Fruit fly (Drosophila melanogaster) whole organism, embryonic: ENCODE data around the gene ssp3.

Experiments
- Abd-B ChIP-seq: fragments of 200-800 bp; sonication (Bioruptor generic); optimal IDR thresholded peaks from 2 replicates; lab custom pipeline; 2018; ENCODE audit warnings: missing biosample characterization, mild to moderate bottlenecking, missing genetic modification characterization, moderate library complexity
- Atf-2 ChIP-seq: fragments of 200-800 bp; sonication (Bioruptor generic); optimal IDR thresholded peaks from 2 replicates; lab custom pipeline; 2016; ENCODE audit warnings: missing biosample characterization, missing genetic modification characterization
- CG10366 ChIP-seq: fragments of 200-800 bp; sonication (Bioruptor generic); IDR thresholded peaks from 2 replicates; pipeline ENCODE4 v1.3.6; 2022; ENCODE audit warnings: missing biosample characterization, missing genetic modification characterization
- CG10431 ChIP-seq: fragments of 200-800 bp; sonication (Bioruptor generic); optimal IDR thresholded peaks from 3 replicates; lab custom pipeline; 2018; ENCODE audit warnings: missing biosample characterization, mild to moderate bottlenecking, missing genetic modification characterization
- CG11093 ChIP-seq: fragments of 200-800 bp; sonication (Bioruptor generic); IDR thresholded peaks from 3 replicates; pipeline ENCODE4 v1.3.6; 2022; ENCODE audit warnings: missing biosample characterization, missing genetic modification characterization
- CG11504 ChIP-seq: fragments of 200-800 bp; sonication (Bioruptor generic); optimal IDR thresholded peaks from 3 replicates; lab custom pipeline; 2019; ENCODE audit warnings: missing biosample characterization, mild to moderate bottlenecking, missing genetic modification characterization, moderate library complexity
- CG12744 ChIP-seq: fragments of 200-800 bp; sonication (Bioruptor generic); optimal IDR thresholded peaks from 2 replicates; lab custom pipeline; 2016; ENCODE audit warnings: missing biosample characterization, missing genetic modification characterization
- CG13123 ChIP-seq: fragments of 200-800 bp; sonication (Bioruptor generic); optimal IDR thresholded peaks from 2 replicates; lab custom pipeline; 2016; ENCODE audit warnings: missing biosample characterization, missing genetic modification characterization
- CG1647 ChIP-seq: fragments of 200-800 bp; sonication (Bioruptor generic); optimal IDR thresholded peaks from 3 replicates; lab custom pipeline; 2016; ENCODE audit warnings: missing biosample characterization, missing genetic modification characterization
- CG2875 ChIP-seq: fragments of 200-800 bp; sonication (Bioruptor generic); optimal IDR thresholded peaks from 2 replicates; lab custom pipeline; 2017; ENCODE audit warnings: missing biosample characterization, mild to moderate bottlenecking, missing genetic modification characterization, missing genetic modification reagents
- CG30403 ChIP-seq: fragments of 200-800 bp; sonication (Bioruptor generic); optimal IDR thresholded peaks from 3 replicates; lab custom pipeline; 2016; ENCODE audit warnings: missing biosample characterization, missing genetic modification characterization
- CG31441 ChIP-seq: fragments of 200-800 bp; sonication (Bioruptor generic); IDR thresholded peaks from 2 replicates; pipeline ENCODE4 v1.3.6; 2022; ENCODE audit warnings: missing biosample characterization, missing genetic modification characterization
- CG3163 ChIP-seq: fragments of 200-800 bp; sonication (Bioruptor generic); optimal IDR thresholded peaks from 3 replicates; lab custom pipeline; 2016; ENCODE audit warnings: missing biosample characterization, missing genetic modification characterization
- CG4328 ChIP-seq: fragments of 200-800 bp; sonication (Bioruptor generic); optimal IDR thresholded peaks from 3 replicates; lab custom pipeline; 2017; ENCODE audit warnings: missing biosample characterization, missing genetic modification reagents, missing genetic modification characterization
- CG43689 ChIP-seq: fragments of 200-800 bp; sonication (Bioruptor generic); IDR thresholded peaks from 2 replicates; pipeline ENCODE4 v1.3.6; 2022; ENCODE audit warnings: missing biosample characterization, missing genetic modification characterization
- CG4404 ChIP-seq: fragments of 200-800 bp; sonication (Bioruptor generic); IDR thresholded peaks from 2 replicates; pipeline ENCODE4 v1.3.6; 2022; ENCODE audit warnings: missing biosample characterization, missing genetic modification characterization
- CG4617 ChIP-seq: fragments of 200-800 bp; sonication (Bioruptor generic); optimal IDR thresholded peaks from 3 replicates; lab custom pipeline; 2016; ENCODE audit warnings: missing biosample characterization, missing genetic modification characterization, borderline replicate concordance
- CG6254 ChIP-seq: fragments of 200-800 bp; sonication (Bioruptor generic); optimal IDR thresholded peaks from 3 replicates; lab custom pipeline; 2017; ENCODE audit warnings: mild to moderate bottlenecking, missing biosample characterization, missing genetic modification reagents, missing genetic modification characterization
- CG6765 ChIP-seq: fragments of 200-800 bp; sonication (Bioruptor generic); optimal IDR thresholded peaks from 3 replicates; lab custom pipeline; 2017; ENCODE audit warnings: missing biosample characterization, mild to moderate bottlenecking, missing genetic modification characterization
- CG7839 ChIP-seq: fragments of 200-800 bp; sonication (Bioruptor generic); optimal IDR thresholded peaks from 3 replicates; lab custom pipeline; 2018; ENCODE audit warnings: missing biosample characterization, mild to moderate bottlenecking, missing genetic modification characterization, moderate library complexity
- CG7928 ChIP-seq: fragments of 200-800 bp; sonication (Bioruptor generic); optimal IDR thresholded peaks from 2 replicates; lab custom pipeline; 2017; ENCODE audit warnings: missing biosample characterization, mild to moderate bottlenecking, missing genetic modification characterization
- CG9215 ChIP-seq: fragments of 200-800 bp; sonication (Bioruptor generic); IDR thresholded peaks from 2 replicates; pipeline ENCODE4 v1.3.6; 2022; ENCODE audit warnings: missing biosample characterization, missing genetic modification characterization
- Dref ChIP-seq: fragments of 200-800 bp; sonication (Bioruptor generic); IDR thresholded peaks from 2 replicates; pipeline ENCODE4 v1.3.6; 2022; ENCODE audit warnings: missing biosample characterization, missing genetic modification characterization
- H15 ChIP-seq: fragments of 200-800 bp; sonication (Bioruptor generic); IDR thresholded peaks from 3 replicates; pipeline ENCODE4 v1.3.6; 2022; ENCODE audit warnings: missing biosample characterization, missing genetic modification characterization
- H2.0 ChIP-seq: fragments of 200-800 bp; sonication (Bioruptor generic); IDR thresholded peaks from 2 replicates; pipeline ENCODE4 v1.3.6; 2022; ENCODE audit warnings: missing biosample characterization, missing genetic modification characterization
- HLH4C ChIP-seq: fragments of 200-800 bp; sonication (Bioruptor generic); IDR thresholded peaks from 3 replicates; pipeline ENCODE4 v1.3.6; 2022; ENCODE audit warnings: missing biosample characterization, missing genetic modification characterization; ENCODE audit not compliant: partially characterized antibody
- HLHmδ ChIP-seq: fragments of 200-800 bp; sonication (Bioruptor generic); optimal IDR thresholded peaks from 2 replicates; lab custom pipeline; 2018; ENCODE audit warnings: missing biosample characterization, mild to moderate bottlenecking, missing genetic modification characterization, moderate library complexity
- Hmr ChIP-seq: fragments of 200-800 bp; sonication (Bioruptor generic); optimal IDR thresholded peaks from 3 replicates; lab custom pipeline; 2017; ENCODE audit warnings: mild to moderate bottlenecking, missing biosample characterization, missing genetic modification reagents, missing genetic modification characterization
- Hr39 ChIP-seq: fragments of >200 bp; optimal IDR thresholded peaks from 2 replicates; lab custom pipeline; 2017
- Max ChIP-seq: fragments of 200-800 bp; sonication (Bioruptor generic); optimal IDR thresholded peaks from 2 replicates; lab custom pipeline; 2016; ENCODE audit warnings: missing biosample characterization, mild to moderate bottlenecking, missing genetic modification characterization
- Med ChIP-seq: fragments of 200-800 bp; sonication (Bioruptor generic); peaks from one replicate; lab custom pipeline; 2016; ENCODE audit warnings: missing biosample characterization, missing genetic modification characterization, mild to moderate bottlenecking, inconsistent platforms, moderate library complexity
- Oaz ChIP-seq: fragments of 200-800 bp; sonication (Bioruptor generic); IDR thresholded peaks from 2 replicates; pipeline ENCODE4 v1.3.6; 2022; ENCODE audit warnings: missing biosample characterization, missing genetic modification characterization
- chm ChIP-seq: fragments of 200-800 bp; sonication (Bioruptor generic); IDR thresholded peaks from 2 replicates; pipeline ENCODE4 v1.3.6; 2022; ENCODE audit warnings: missing biosample characterization, missing genetic modification characterization
- da ChIP-seq: fragments of 200-800 bp; sonication (Bioruptor generic); optimal IDR thresholded peaks from 2 replicates; lab custom pipeline; 2016; ENCODE audit warnings: missing biosample characterization, missing genetic modification characterization
- fd102C ChIP-seq: fragments of 200-800 bp; sonication (Bioruptor generic); optimal IDR thresholded peaks from 2 replicates; lab custom pipeline; 2018; ENCODE audit warnings: missing biosample characterization, mild to moderate bottlenecking, missing genetic modification characterization, moderate library complexity
- fd3F ChIP-seq: fragments of 200-800 bp; sonication (Bioruptor generic); optimal IDR thresholded peaks from 2 replicates; lab custom pipeline; 2018; ENCODE audit warnings: missing biosample characterization, mild to moderate bottlenecking, missing genetic modification characterization, moderate library complexity
- gce ChIP-seq: fragments of 200-800 bp; sonication (Bioruptor generic); IDR thresholded peaks from 3 replicates; pipeline ENCODE4 v1.3.6; 2022; ENCODE audit warnings: missing biosample characterization, missing genetic modification characterization
- hkb ChIP-seq, 2 experiments: fragments of 200-800 bp in 1 of 2; fragments of >200 bp in 1 of 2; sonication (Bioruptor generic) in 1 of 2; IDR thresholded peaks in 1 of 2; optimal IDR thresholded peaks in 1 of 2; 2 replicates each; pipeline versions ENCODE4 v1.3.6 to Lab custom; 2017 to 2022; ENCODE audit warnings: missing biosample characterization in 1 of 2, missing genetic modification characterization in 1 of 2
- mirr ChIP-seq: fragments of 200-800 bp; sonication (Bioruptor generic); optimal IDR thresholded peaks from 3 replicates; lab custom pipeline; 2018; ENCODE audit warnings: missing biosample characterization, mild to moderate bottlenecking, missing genetic modification characterization
- onecut ChIP-seq: fragments of 200-800 bp; sonication (Bioruptor generic); IDR thresholded peaks from 2 replicates; pipeline ENCODE4 v1.3.6; 2022; ENCODE audit warnings: missing biosample characterization, missing genetic modification characterization
- pum ChIP-seq: fragments of 200-800 bp; sonication (Bioruptor generic); optimal IDR thresholded peaks from 2 replicates; lab custom pipeline; 2016; ENCODE audit warnings: missing biosample characterization, missing genetic modification characterization
- pzg ChIP-seq: fragments of 200-800 bp; sonication (Bioruptor generic); optimal IDR thresholded peaks from 3 replicates; lab custom pipeline; 2018; ENCODE audit warnings: missing biosample characterization, mild to moderate bottlenecking, missing genetic modification characterization, moderate library complexity
- repo ChIP-seq: fragments of 200-800 bp; sonication (Bioruptor generic); optimal IDR thresholded peaks from 2 replicates; lab custom pipeline; 2016; ENCODE audit warnings: missing biosample characterization, missing genetic modification characterization
- schlank ChIP-seq: fragments of 200-800 bp; sonication (Bioruptor generic); optimal IDR thresholded peaks from 2 replicates; lab custom pipeline; 2018; ENCODE audit warnings: missing biosample characterization, mild to moderate bottlenecking, missing genetic modification characterization
- scrt ChIP-seq: fragments of 200-800 bp; sonication (Bioruptor generic); optimal IDR thresholded peaks from 2 replicates; lab custom pipeline; 2018; ENCODE audit warnings: missing biosample characterization, mild to moderate bottlenecking, missing genetic modification characterization, moderate library complexity
- sob ChIP-seq: fragments of 200-800 bp; sonication (Bioruptor generic); IDR thresholded peaks from 2 replicates; pipeline ENCODE4 v1.3.6; 2022; ENCODE audit warnings: missing biosample characterization, missing genetic modification characterization
- sug ChIP-seq: fragments of 200-800 bp; optimal IDR thresholded peaks from 2 replicates; lab custom pipeline; 2019; ENCODE audit warnings: missing biosample characterization, mild to moderate bottlenecking, missing genetic modification characterization, moderate library complexity
- tll ChIP-seq, 2 experiments: fragments of 200-800 bp in 1 of 2; fragments of >200 bp in 1 of 2; sonication (Bioruptor generic) in 1 of 2; optimal IDR thresholded peaks; 2 replicates each; lab custom pipeline; 2017 to 2019; ENCODE audit warnings: missing biosample characterization in 2 of 2, missing genetic modification characterization in 2 of 2, mild to moderate bottlenecking in 1 of 2, moderate library complexity in 1 of 2
- vfl ChIP-seq: fragments of 200-800 bp; sonication (Bioruptor generic); optimal IDR thresholded peaks from 2 replicates; lab custom pipeline; 2016; ENCODE audit warnings: missing biosample characterization, missing genetic modification characterization
- wek ChIP-seq: fragments of 200-800 bp; sonication (Bioruptor generic); optimal IDR thresholded peaks from 3 replicates; lab custom pipeline; 2018; ENCODE audit warnings: missing biosample characterization, mild to moderate bottlenecking, missing genetic modification characterization, moderate library complexity
- zfh1 ChIP-seq: fragments of 200-800 bp; sonication (Bioruptor generic); IDR thresholded peaks from 3 replicates; pipeline ENCODE4 v1.3.6; 2022; ENCODE audit warnings: missing biosample characterization, missing genetic modification characterization

ssp3 gene

DNA sequence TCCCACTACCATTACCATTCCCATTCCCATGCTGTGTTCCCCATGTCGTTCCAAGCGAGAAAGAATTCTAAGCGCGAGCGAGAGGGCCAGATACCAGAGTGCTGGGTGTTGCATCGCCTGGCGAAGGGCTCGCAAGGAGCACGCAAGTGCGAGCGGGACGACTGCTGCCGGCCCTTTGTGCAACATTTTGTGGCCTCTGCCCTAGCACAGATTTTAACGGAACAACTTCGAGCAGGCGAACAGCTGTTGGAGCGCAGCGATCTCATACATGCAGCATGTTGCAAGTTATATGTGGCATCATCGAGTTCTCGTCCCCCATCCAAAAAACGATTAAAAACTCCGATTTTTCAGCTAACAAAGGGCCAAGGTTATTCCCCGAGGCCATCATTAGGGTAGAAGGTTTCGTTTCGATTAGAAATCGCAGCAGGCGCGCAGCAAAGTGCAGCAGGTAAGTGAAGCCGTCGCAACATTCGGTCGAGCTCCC, 3.8 kb upstream of the ssp3 start (continued):
- TF ChIP-seq Dref (GFP tag; lab: Robert Waterston, UW) = 0 out of 2 replicates have a peak, but pooled peaks have one; percentile 23
- no peak for TF ChIP-seq CG12744 (GFP tag; lab: Kevin White, UChicago)
- no peak for TF ChIP-seq CG31441 (GFP tag; lab: Robert Waterston, UW)
- no peak for TF ChIP-seq sob (GFP tag; lab: Robert Waterston, UW)
- no peak for TF ChIP-seq hkb (optimal IDR thresholded peaks at IDR 0.05; lab: Kevin White, UChicago)
- TF ChIP-seq hkb (GFP tag; IDR thresholded peaks at IDR 0.05; lab: Robert Waterston, UW) = no peak
- no peak for TF ChIP-seq H2.0 (GFP tag; lab: Robert Waterston, UW)
- TF ChIP-seq CG11504 (tag; lab: Kevin White, UChicago) = peak; percentile 99
- no peak for TF ChIP-seq CG30403 (GFP tag; lab: Kevin White, UChicago)
- TF ChIP-seq H15 (GFP tag; lab: Robert Waterston, UW) = no peak
- no peak for TF ChIP-seq pum (GFP tag; lab: Kevin White, UChicago)
- TF ChIP-seq CG43689 (GFP tag; lab: Robert Waterston, UW) = no peak
- no peak for TF ChIP-seq CG10366 (GFP tag; lab: Robert Waterston, UW)
- no peak for TF ChIP-seq da (GFP tag; lab: Kevin White, UChicago)
- TF ChIP-seq CG4328 = no peak
- no peak for TF ChIP-seq Atf-2 (GFP tag; lab: Kevin White, UChicago)
- TF ChIP-seq CG2875 = no peak
- TF ChIP-seq repo = no peak
- TF ChIP-seq CG11093 (GFP tag; lab: Robert Waterston, UW) = no peak
- peak in 1 of 2 experiments; percentile 22 for TF ChIP-seq tll (GFP tag; optimal IDR thresholded peaks at IDR 0.05; lab: Kevin White, UChicago)
- no peak for TF ChIP-seq Max (GFP tag; lab: Kevin White, UChicago)
- TF ChIP-seq CG9215 (GFP tag; lab: Robert Waterston, UW) = no peak
- no peak for TF ChIP-seq CG6254 (GFP tag; lab: Kevin White, UChicago)
- TF ChIP-seq CG4617 = no peak
- no peak for TF ChIP-seq scrt
- TF ChIP-seq wek (GFP tag; lab: Kevin White, UChicago) = no peak
- no peak for TF ChIP-seq CG7928 (GFP tag; lab: Kevin White, UChicago)
- TF ChIP-seq chm (GFP tag; lab: Robert Waterston, UW) = no peak
- TF ChIP-seq vfl (GFP tag; lab: Kevin White, UChicago) = no peak
- no peak for TF ChIP-seq Oaz (GFP tag; lab: Robert Waterston, UW)
- TF ChIP-seq fd3F (GFP tag; lab: Kevin White, UChicago) = no peak
- TF ChIP-seq schlank (tag; lab: Kevin White, UChicago) = no peak
- peak; percentile 37 for TF ChIP-seq Med (GFP tag; lab: Kevin White, UChicago)
- TF ChIP-seq CG4404 = no peak
- no peak for TF ChIP-seq CG7839 (tag; lab: Kevin White, UChicago)
- no peak for TF ChIP-seq CG10431 (GFP tag; lab: Kevin White, UChicago)
- no peak for TF ChIP-seq Hmr (GFP tag; lab: Kevin White, UChicago)
- no peak for TF ChIP-seq gce (GFP tag; lab: Robert Waterston, UW)
- TF ChIP-seq Abd-B = no peak
- TF ChIP-seq zfh1 = no peak
- TF ChIP-seq CG13123 (GFP tag; lab: Kevin White, UChicago) = no peak
- no peak for TF ChIP-seq CG3163
- TF ChIP-seq mirr = no peak
- no peak for TF ChIP-seq sug (tag; lab: Kevin White, UChicago)
- TF ChIP-seq onecut (GFP tag; lab: Robert Waterston, UW) = no peak
- 0 out of 3 replicates have a peak, but pooled peaks have one; percentile 46 for TF ChIP-seq HLH4C (GFP tag; lab: Robert Waterston, UW)
- no peak for TF ChIP-seq Hr39
- no peak for TF ChIP-seq fd102C (GFP tag; lab: Kevin White, UChicago)
- no peak for TF ChIP-seq CG6765
- TF ChIP-seq pzg (GFP tag; lab: Kevin White, UChicago) = no peak
- TF ChIP-seq HLHmδ (GFP tag; lab: Kevin White, UChicago) = no peak
- TF ChIP-seq CG1647 = no peak
